Fruit fly (Drosophila melanogaster) whole organism, wandering third instar larva: ENCODE measurements around the gene mmd.

Experiments used
- Abd-B ChIP-seq: fragments of >200 bp; optimal IDR thresholded peaks from 2 replicates; lab custom pipeline; 2017; ENCODE audit warnings: missing biosample characterization, missing genetic modification characterization
- CG32264 ChIP-seq: fragments of 200-800 bp; sonication (Bioruptor generic); optimal IDR thresholded peaks from 2 replicates; lab custom pipeline; 2016; ENCODE audit warnings: missing biosample characterization, missing genetic modification characterization
- CrebA ChIP-seq: fragments of 200-800 bp; sonication (Bioruptor generic); optimal IDR thresholded peaks from 2 replicates; lab custom pipeline; 2016; ENCODE audit warnings: missing biosample characterization, mild to moderate bottlenecking, missing genetic modification characterization, borderline replicate concordance
- Hr78 ChIP-seq: fragments of >200 bp; optimal IDR thresholded peaks from 2 replicates; lab custom pipeline; 2017; ENCODE audit warnings: missing biosample characterization, missing genetic modification characterization
- br ChIP-seq: fragments of 200-800 bp; sonication (Bioruptor generic); optimal IDR thresholded peaks from 2 replicates; lab custom pipeline; 2016; ENCODE audit warnings: missing biosample characterization, missing genetic modification characterization
- brk ChIP-seq: fragments of 200-800 bp; sonication (Bioruptor generic); optimal IDR thresholded peaks from 2 replicates; lab custom pipeline; 2016; ENCODE audit warnings: missing biosample characterization, mild to moderate bottlenecking, missing genetic modification characterization
- fru ChIP-seq: fragments of 200-800 bp; sonication (Bioruptor generic); optimal IDR thresholded peaks from 3 replicates; lab custom pipeline; 2016; ENCODE audit warnings: missing biosample characterization, mild to moderate bottlenecking, missing genetic modification characterization
- pan ChIP-seq: fragments of >200 bp; optimal IDR thresholded peaks from 2 replicates; lab custom pipeline; 2017
- psq ChIP-seq: fragments of 200-800 bp; sonication (Bioruptor generic); optimal IDR thresholded peaks from 3 replicates; lab custom pipeline; 2017; ENCODE audit warnings: missing biosample characterization, mild to moderate bottlenecking, missing genetic modification characterization, moderate library complexity
- rgr ChIP-seq: fragments of 200-800 bp; sonication (Bioruptor generic); optimal IDR thresholded peaks from 3 replicates; lab custom pipeline; 2016; ENCODE audit warnings: missing biosample characterization, mild to moderate bottlenecking, missing genetic modification characterization
- usp ChIP-seq: fragments of >200 bp; optimal IDR thresholded peaks from 2 replicates; lab custom pipeline; 2017; ENCODE audit warnings: missing biosample characterization, missing genetic modification characterization

- TF ChIP-seq Abd-B, result no peak
- no peak for TF ChIP-seq CrebA (GFP tag; lab: Kevin White, UChicago)
- no peak for TF ChIP-seq br (GFP tag; lab: Kevin White, UChicago)
- no peak for TF ChIP-seq brk (GFP tag; lab: Kevin White, UChicago)
- no peak for TF ChIP-seq pan (lab: Kevin White, UChicago)
- no peak for TF ChIP-seq usp (GFP tag; lab: Kevin White, UChicago)
- no peak for TF ChIP-seq rgr (GFP tag; lab: Kevin White, UChicago)
- no peak for TF ChIP-seq psq (GFP tag; lab: Kevin White, UChicago)
- TF ChIP-seq Hr78 (GFP tag; lab: Kevin White, UChicago), result no peak
- TF ChIP-seq fru (GFP tag; lab: Kevin White, UChicago), result no peak
- TF ChIP-seq CG32264 (GFP tag; lab: Kevin White, UChicago), result no peak
Observed at dm6 chrX:15976568-15976967, 3.6 kb upstream of the mmd start, which contains the start of gene CG42766.
